Fruit fly (Drosophila melanogaster): Measurements from ENCODE around the gene SNF4Agamma.

DNA sequence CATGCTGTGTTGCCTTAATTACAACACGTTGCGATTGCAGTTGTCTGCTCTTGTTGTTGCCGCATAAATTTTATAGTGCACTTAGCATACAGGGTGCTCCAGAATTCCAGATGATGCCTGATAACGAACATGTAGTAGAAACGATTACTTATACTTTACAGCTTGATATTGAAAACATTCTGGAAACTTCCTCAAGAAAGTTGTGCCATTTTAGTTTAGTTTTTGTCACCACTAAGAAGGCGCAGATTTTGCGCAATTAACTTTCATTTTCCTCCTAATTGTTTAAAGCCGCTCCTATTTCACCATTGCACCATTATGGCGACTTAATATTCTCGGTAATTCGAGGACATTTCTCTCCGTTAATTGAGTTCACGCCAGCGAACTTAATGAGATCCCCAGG, 51.7 kb downstream of the SNF4Agamma start:
- no peak for TF ChIP-seq psq (optimal IDR thresholded peaks at IDR 0.05)
- TF ChIP-seq EcR (GFP tag; optimal IDR thresholded peaks at IDR 0.05): no peak
- TF ChIP-seq pan (optimal IDR thresholded peaks at IDR 0.05): no peak
- TF ChIP-seq usp (GFP tag; optimal IDR thresholded peaks at IDR 0.05): no peak

Data from whole organism.